Worm (Caenorhabditis elegans): ENCODE data around the gene cyp-33E2.
A peak's percentile ranks its signal among the peaks of the same experiment; 100 is the strongest.

The cyp-33E2 gene

DNA sequence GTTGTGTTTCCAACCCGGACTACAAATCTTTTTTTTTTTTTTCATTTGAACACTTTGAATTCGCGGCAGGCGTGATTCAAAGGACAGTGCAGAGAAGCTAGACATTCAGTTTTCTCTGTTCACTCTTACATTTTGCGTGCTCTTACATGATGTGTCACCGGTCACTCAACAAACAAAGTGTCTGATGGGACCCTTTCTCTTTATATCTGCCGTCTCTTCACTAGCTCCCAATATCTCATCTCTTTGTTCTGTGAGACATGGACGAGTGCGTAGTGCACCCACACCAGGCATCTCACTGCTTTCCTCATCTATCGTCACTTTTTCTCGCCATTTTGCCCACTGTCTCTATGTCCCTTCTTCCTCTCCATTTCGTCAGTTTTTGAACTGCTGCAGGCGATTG is 25.1 kb upstream of the cyp-33E2 start (continued):
- TF ChIP-seq jun-1 (tag; optimal IDR thresholded peaks at IDR 0.05) (peak; percentile 24), dsc-1 (tag; optimal IDR thresholded peaks at IDR 0.05) (no peak), hlh-17 (GFP tag; optimal IDR thresholded peaks at IDR 0.05; ENCODE audit: borderline replicate concordance) (no peak), ama-1 (optimal IDR thresholded peaks at IDR 0.05) (no peak), lin-13 (GFP tag; optimal IDR thresholded peaks at IDR 0.05) (peak; percentile 44), aha-1 (tag; optimal IDR thresholded peaks at IDR 0.05) (no peak), lin-35 (GFP tag; optimal IDR thresholded peaks at IDR 0.05) (peak; percentile 23 to 40), unc-62 (GFP tag; optimal IDR thresholded peaks at IDR 0.05) (no peak), pax-3 (tag; optimal IDR thresholded peaks at IDR 0.05) (no peak), snpc-4 (tag; optimal IDR thresholded peaks at IDR 0.05) (no peak), ceh-8 (GFP tag; optimal IDR thresholded peaks at IDR 0.05) (peak; percentile 9), isw-1 (GFP tag; IDR thresholded peaks at IDR 0.05) (no peak; the same call in 1 of the 2 replicates), mep-1 (tag; optimal IDR thresholded peaks at IDR 0.05) (peak; percentile 5), unc-30 (tag; optimal IDR thresholded peaks at IDR 0.05) (no peak), ztf-11 (tag; optimal IDR thresholded peaks at IDR 0.05) (no peak), sup-37 (GFP tag; optimal IDR thresholded peaks at IDR 0.05) (no peak), vab-15 (tag; optimal IDR thresholded peaks at IDR 0.05) (no peak), ceh-90 (tag; optimal IDR thresholded peaks at IDR 0.05) (no peak), grh-1 (GFP tag; IDR thresholded peaks at IDR 0.05) (no peak), rnt-1 (tag; optimal IDR thresholded peaks at IDR 0.05) (peak; percentile 86), C34B4.2 (tag; optimal IDR thresholded peaks at IDR 0.05) (no peak), pag-3 (tag; optimal IDR thresholded peaks at IDR 0.05; ENCODE audit: borderline replicate concordance, insufficient read depth) (no peak), swsn-7 (tag; optimal IDR thresholded peaks at IDR 0.05) (peak; percentile 38), nhr-85 (tag) (peak; percentile 81), lin-14 (GFP tag; optimal IDR thresholded peaks at IDR 0.05) (peak; percentile 89), nhr-84 (tag; optimal IDR thresholded peaks at IDR 0.05) (no peak), zip-4 (GFP tag; optimal IDR thresholded peaks at IDR 0.05) (no peak), fkh-4 (tag; optimal IDR thresholded peaks at IDR 0.05; ENCODE audit: borderline replicate concordance) (no peak), Y116A8C.19 (tag; optimal IDR thresholded peaks at IDR 0.05; ENCODE audit: borderline replicate concordance) (no peak), efl-3 (GFP tag; optimal IDR thresholded peaks at IDR 0.05) (no peak), F16B12.6 (tag; optimal IDR thresholded peaks at IDR 0.05) (no peak), ets-5 (GFP tag; IDR thresholded peaks at IDR 0.05) (no peak), skn-1 (tag; optimal IDR thresholded peaks at IDR 0.05) (no peak), hpl-2 (GFP tag; optimal IDR thresholded peaks at IDR 0.05) (no peak), dpl-1 (GFP tag; optimal IDR thresholded peaks at IDR 0.05) (peak in 2 of 3 experiments; percentile 12 to 38), hlh-4 (tag; optimal IDR thresholded peaks at IDR 0.05) (no peak), lin-15B (tag; optimal IDR thresholded peaks at IDR 0.05) (peak; percentile 55), mdl-1 (tag; optimal IDR thresholded peaks at IDR 0.05) (no peak), egl-13 (tag; optimal IDR thresholded peaks at IDR 0.05) (no peak), ceh-82 (tag; optimal IDR thresholded peaks at IDR 0.05) (peak in 2 of 3 experiments; percentile 42 to 50), nhr-90 (tag; optimal IDR thresholded peaks at IDR 0.05; ENCODE audit: poor library complexity) (no peak), nhr-237 (tag; optimal IDR thresholded peaks at IDR 0.05) (no peak), irx-1 (tag; optimal IDR thresholded peaks at IDR 0.05) (peak; percentile 3), egl-27 (tag; optimal IDR thresholded peaks at IDR 0.05) (peak in 1 of 2 experiments; percentile 70), aly-2 (tag; optimal IDR thresholded peaks at IDR 0.05) (no peak), efl-1 (optimal IDR thresholded peaks at IDR 0.05) (peak; percentile 55 to 59), efl-1 (GFP tag; optimal IDR thresholded peaks at IDR 0.05 in 1 of 2) (peak in 1 of 2 experiments; percentile 31), elt-2 (tag; optimal IDR thresholded peaks at IDR 0.05) (no peak), ceh-63 (GFP tag; optimal IDR thresholded peaks at IDR 0.05) (no peak), zag-1 (tag; optimal IDR thresholded peaks at IDR 0.05) (no peak), C16A3.4 (tag; optimal IDR thresholded peaks at IDR 0.05) (no peak), nhr-77 (tag; optimal IDR thresholded peaks at IDR 0.05) (peak; percentile 39), nhr-11 (tag; optimal IDR thresholded peaks at IDR 0.05) (no peak)
